Fruit fly (Drosophila melanogaster): ENCODE data around the gene CG13258.

DNA sequence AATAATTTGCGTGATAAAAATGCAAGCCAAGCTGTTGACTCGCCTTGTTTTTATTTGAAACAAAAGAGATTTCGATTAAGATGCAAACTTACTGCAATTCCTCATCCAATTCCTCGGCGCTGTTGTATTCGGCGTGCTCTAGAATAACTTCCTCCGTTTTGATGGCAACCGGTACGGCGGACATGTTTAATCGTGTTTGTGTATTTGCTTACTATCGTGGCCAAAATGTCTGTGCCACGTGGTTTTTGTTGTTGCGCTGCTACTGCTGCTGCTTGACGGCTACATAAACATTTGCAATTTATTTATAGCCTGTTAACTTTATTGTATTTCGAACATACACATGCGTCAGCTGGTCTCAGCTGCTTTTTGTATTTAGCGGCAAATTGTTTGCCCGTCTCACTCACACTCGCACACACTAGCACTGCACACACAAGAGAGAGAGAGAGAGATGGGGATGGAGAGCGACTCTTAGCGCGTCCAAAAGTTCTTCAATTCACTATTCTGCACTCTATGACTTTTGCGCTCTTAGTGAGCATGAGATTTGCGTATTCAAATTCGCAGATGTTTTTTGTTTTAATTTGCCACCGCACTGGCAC lies 5.7 kb downstream of the CG13258 start:
- no peak for TF ChIP-seq pan (optimal IDR thresholded peaks at IDR 0.05)
- no peak for TF ChIP-seq dsf (GFP tag; optimal IDR thresholded peaks at IDR 0.05; ENCODE audit: borderline replicate concordance)
- TF ChIP-seq Hr78 (GFP tag; optimal IDR thresholded peaks at IDR 0.05) = no peak
- no peak for TF ChIP-seq foxo (GFP tag; optimal IDR thresholded peaks at IDR 0.05)
